Fruit fly (Drosophila melanogaster) whole organism, embryonic: ENCODE measurements around the gene twe.
A peak's percentile ranks its signal among the peaks of the same experiment; 100 is the strongest.

Experiments used
- Atf6 ChIP-seq: fragments of 200-800 bp; sonication (Bioruptor generic); IDR thresholded peaks from 2 replicates; pipeline ENCODE4 v1.3.6; 2022; ENCODE audit warnings: missing biosample characterization, missing genetic modification characterization
- Blimp-1 ChIP-seq: fragments of 200-800 bp; sonication (Bioruptor generic); optimal IDR thresholded peaks from 3 replicates; lab custom pipeline; 2018; ENCODE audit warnings: missing biosample characterization, missing genetic modification characterization, mild to moderate bottlenecking, moderate library complexity, missing genetic modification reagents
- CG10274 ChIP-seq: fragments of 200-800 bp; sonication (Bioruptor generic); optimal IDR thresholded peaks from 3 replicates; lab custom pipeline; 2017; ENCODE audit warnings: missing biosample characterization, mild to moderate bottlenecking, missing genetic modification characterization
- CG12104 ChIP-seq: fragments of 200-800 bp; sonication (Bioruptor generic); optimal IDR thresholded peaks from 3 replicates; lab custom pipeline; 2016; ENCODE audit warnings: missing biosample characterization, missing genetic modification characterization
- CG15514 ChIP-seq: fragments of 200-800 bp; sonication (Bioruptor generic); optimal IDR thresholded peaks from 3 replicates; lab custom pipeline; 2017; ENCODE audit warnings: missing biosample characterization, missing genetic modification characterization, mild to moderate bottlenecking, moderate library complexity, missing genetic modification reagents
- CG1832 ChIP-seq: fragments of 200-800 bp; sonication (Bioruptor generic); optimal IDR thresholded peaks from 2 replicates; lab custom pipeline; 2017; ENCODE audit warnings: missing biosample characterization, mild to moderate bottlenecking, missing genetic modification characterization, inconsistent platforms
- CG18619 ChIP-seq: fragments of 200-800 bp; sonication (Bioruptor generic); optimal IDR thresholded peaks from 3 replicates; lab custom pipeline; 2017; ENCODE audit warnings: missing biosample characterization, mild to moderate bottlenecking, missing genetic modification characterization
- CG30403 ChIP-seq: fragments of 200-800 bp; sonication (Bioruptor generic); optimal IDR thresholded peaks from 3 replicates; lab custom pipeline; 2016; ENCODE audit warnings: missing biosample characterization, missing genetic modification characterization
- CG4617 ChIP-seq: fragments of 200-800 bp; sonication (Bioruptor generic); optimal IDR thresholded peaks from 3 replicates; lab custom pipeline; 2016; ENCODE audit warnings: missing biosample characterization, missing genetic modification characterization, borderline replicate concordance
- CG6765 ChIP-seq: fragments of 200-800 bp; sonication (Bioruptor generic); optimal IDR thresholded peaks from 3 replicates; lab custom pipeline; 2017; ENCODE audit warnings: missing biosample characterization, mild to moderate bottlenecking, missing genetic modification characterization
- CG6791 ChIP-seq: fragments of 200-800 bp; sonication (Bioruptor generic); IDR thresholded peaks from 3 replicates; pipeline ENCODE4 v1.3.6; 2022; ENCODE audit warnings: missing biosample characterization, missing genetic modification characterization; ENCODE audit not compliant: partially characterized antibody
- CG7357 ChIP-seq: fragments of 200-800 bp; sonication (Bioruptor generic); IDR thresholded peaks from 3 replicates; pipeline ENCODE4 v1.3.6; 2022; ENCODE audit warnings: missing biosample characterization, missing genetic modification characterization
- CG7839 ChIP-seq: fragments of 200-800 bp; sonication (Bioruptor generic); optimal IDR thresholded peaks from 3 replicates; lab custom pipeline; 2018; ENCODE audit warnings: missing biosample characterization, mild to moderate bottlenecking, missing genetic modification characterization, moderate library complexity
- CG9437 ChIP-seq: fragments of 200-800 bp; sonication (Bioruptor generic); optimal IDR thresholded peaks from 2 replicates; lab custom pipeline; 2018; ENCODE audit warnings: missing biosample characterization, mild to moderate bottlenecking, missing genetic modification characterization
- Doc3 ChIP-seq: fragments of 200-800 bp; sonication (Bioruptor generic); IDR thresholded peaks from 3 replicates; pipeline ENCODE4 v1.3.6; 2022; ENCODE audit warnings: missing biosample characterization, missing genetic modification characterization; ENCODE audit not compliant: partially characterized antibody
- Fer1 ChIP-seq: fragments of 200-800 bp; sonication (Bioruptor generic); optimal IDR thresholded peaks from 2 replicates; lab custom pipeline; 2017; ENCODE audit warnings: missing biosample characterization, mild to moderate bottlenecking, missing genetic modification characterization
- Fer2 ChIP-seq: fragments of 200-800 bp; sonication (Bioruptor generic); optimal IDR thresholded peaks from 2 replicates; lab custom pipeline; 2018; ENCODE audit warnings: missing biosample characterization, mild to moderate bottlenecking, missing genetic modification characterization, moderate library complexity
- H2.0 ChIP-seq: fragments of 200-800 bp; sonication (Bioruptor generic); IDR thresholded peaks from 2 replicates; pipeline ENCODE4 v1.3.6; 2022; ENCODE audit warnings: missing biosample characterization, missing genetic modification characterization
- HHEX ChIP-seq: fragments of 200-800 bp; sonication (Bioruptor generic); optimal IDR thresholded peaks from 3 replicates; lab custom pipeline; 2017; ENCODE audit warnings: missing biosample characterization, mild to moderate bottlenecking, missing genetic modification characterization, missing genetic modification reagents
- HmgD ChIP-seq: fragments of 200-800 bp; sonication (Bioruptor generic); optimal IDR thresholded peaks from 3 replicates; lab custom pipeline; 2016; ENCODE audit warnings: missing biosample characterization, missing genetic modification characterization
- NC2α ChIP-seq: fragments of 200-800 bp; sonication (Bioruptor generic); optimal IDR thresholded peaks from 2 replicates; lab custom pipeline; 2016; ENCODE audit warnings: missing biosample characterization, missing genetic modification characterization
- NFAT ChIP-seq: fragments of 200-800 bp; sonication (Bioruptor generic); IDR thresholded peaks from 2 replicates; pipeline ENCODE4 v1.3.6; 2022; ENCODE audit warnings: missing biosample characterization, missing genetic modification characterization
- Side ChIP-seq: fragments of 200-800 bp; sonication (Bioruptor generic); optimal IDR thresholded peaks from 2 replicates; lab custom pipeline; 2016; ENCODE audit warnings: missing biosample characterization, missing genetic modification characterization
- Sox100B ChIP-seq: fragments of 200-800 bp; sonication (Bioruptor generic); optimal IDR thresholded peaks from 3 replicates; lab custom pipeline; 2018; ENCODE audit warnings: missing biosample characterization, mild to moderate bottlenecking, missing genetic modification characterization
- Taf1 ChIP-seq: fragments of 200-800 bp; sonication (Bioruptor generic); IDR thresholded peaks from 2 replicates; pipeline ENCODE4 v1.3.6; 2022; ENCODE audit warnings: missing biosample characterization, missing genetic modification characterization
- abd-A ChIP-seq: fragments of 200-800 bp; sonication (Bioruptor generic); optimal IDR thresholded peaks from 3 replicates; lab custom pipeline; 2019; ENCODE audit warnings: missing biosample characterization, mild to moderate bottlenecking, missing genetic modification characterization, moderate library complexity
- ara ChIP-seq: fragments of 200-800 bp; sonication (Bioruptor generic); IDR thresholded peaks from 2 replicates; pipeline ENCODE4 v1.3.6; 2022; ENCODE audit warnings: missing biosample characterization, missing genetic modification characterization
- ash1 ChIP-seq: fragments of 200-800 bp; sonication (Bioruptor generic); optimal IDR thresholded peaks from 2 replicates; lab custom pipeline; 2018; ENCODE audit warnings: missing biosample characterization, mild to moderate bottlenecking, missing genetic modification characterization
- bsh ChIP-seq, 2 experiments: fragments of 200-800 bp; sonication (Bioruptor generic); optimal IDR thresholded peaks; 2 replicates each; lab custom pipeline; 2017 to 2018; ENCODE audit warnings: mild to moderate bottlenecking in 2 of 2, missing biosample characterization in 2 of 2, missing genetic modification characterization in 2 of 2, moderate library complexity in 1 of 2
- ci ChIP-seq: fragments of 200-800 bp; sonication (Bioruptor generic); IDR thresholded peaks from 3 replicates; pipeline ENCODE4 v1.3.6; 2022; ENCODE audit warnings: missing biosample characterization, missing genetic modification characterization
- dm ChIP-seq: fragments of 200-800 bp; sonication (Bioruptor generic); optimal IDR thresholded peaks from 3 replicates; lab custom pipeline; 2016; ENCODE audit warnings: missing biosample characterization, missing genetic modification characterization
- dmrt11E ChIP-seq: fragments of 200-800 bp; sonication (Bioruptor generic); optimal IDR thresholded peaks from 3 replicates; lab custom pipeline; 2018; ENCODE audit warnings: missing biosample characterization, mild to moderate bottlenecking, missing genetic modification characterization, moderate library complexity
- dpn ChIP-seq, 2 experiments: fragments of 200-800 bp; sonication (Bioruptor generic); optimal IDR thresholded peaks; 3 replicates each; lab custom pipeline; 2016; ENCODE audit warnings: missing biosample characterization in 2 of 2, missing genetic modification characterization in 2 of 2
- en ChIP-seq: fragments of 200-800 bp; sonication (Bioruptor generic); optimal IDR thresholded peaks from 2 replicates; lab custom pipeline; 2016; ENCODE audit warnings: missing biosample characterization, missing genetic modification characterization
- fd64A ChIP-seq: fragments of 200-800 bp; sonication (Bioruptor generic); optimal IDR thresholded peaks from 3 replicates; lab custom pipeline; 2018; ENCODE audit warnings: missing biosample characterization, mild to moderate bottlenecking, missing genetic modification characterization
- kah ChIP-seq: fragments of 200-800 bp; sonication (Bioruptor generic); optimal IDR thresholded peaks from 2 replicates; lab custom pipeline; 2018; ENCODE audit warnings: missing biosample characterization, mild to moderate bottlenecking, missing genetic modification characterization
- kni ChIP-seq: fragments of 200-800 bp; sonication (Bioruptor generic); optimal IDR thresholded peaks from 3 replicates; lab custom pipeline; 2017; ENCODE audit warnings: mild to moderate bottlenecking, missing biosample characterization, missing genetic modification reagents, missing genetic modification characterization
- lmd ChIP-seq: fragments of 200-800 bp; sonication (Bioruptor generic); IDR thresholded peaks from 2 replicates; pipeline ENCODE4 v1.3.6; 2022; ENCODE audit warnings: missing biosample characterization, missing genetic modification characterization
- mam ChIP-seq: fragments of 200-800 bp; sonication (Bioruptor generic); optimal IDR thresholded peaks from 3 replicates; lab custom pipeline; 2016; ENCODE audit warnings: missing biosample characterization, missing genetic modification characterization
- nerfin-1 ChIP-seq: fragments of 200-800 bp; sonication (Bioruptor generic); optimal IDR thresholded peaks from 3 replicates; lab custom pipeline; 2019; ENCODE audit warnings: missing biosample characterization, mild to moderate bottlenecking, missing genetic modification characterization, moderate library complexity
- nerfin-2 ChIP-seq: fragments of 200-800 bp; sonication (Bioruptor generic); IDR thresholded peaks from 2 replicates; pipeline ENCODE4 v1.3.6; 2022; ENCODE audit warnings: missing biosample characterization, missing genetic modification characterization; ENCODE audit not compliant: partially characterized antibody
- oc ChIP-seq: fragments of 200-800 bp; sonication (Bioruptor generic); optimal IDR thresholded peaks from 2 replicates; lab custom pipeline; 2018; ENCODE audit warnings: missing biosample characterization, mild to moderate bottlenecking, missing genetic modification characterization, moderate library complexity
- odd ChIP-seq: fragments of 200-800 bp; sonication (Bioruptor generic); optimal IDR thresholded peaks from 2 replicates; lab custom pipeline; 2017; ENCODE audit warnings: missing biosample characterization, mild to moderate bottlenecking, missing genetic modification characterization
- onecut ChIP-seq: fragments of 200-800 bp; sonication (Bioruptor generic); IDR thresholded peaks from 2 replicates; pipeline ENCODE4 v1.3.6; 2022; ENCODE audit warnings: missing biosample characterization, missing genetic modification characterization
- prd ChIP-seq, 3 experiments: fragments of >200 bp in 2 of 3; fragments of 200-800 bp in 1 of 3; sonication (Bioruptor generic) in 1 of 3; optimal IDR thresholded peaks in 2 of 3; IDR thresholded peaks in 1 of 3; 2 replicates in 2 of 3; 3 replicates in 1 of 3; pipeline versions ENCODE4 v1.3.6 to Lab custom; 2017 to 2022; ENCODE audit warnings: missing biosample characterization in 1 of 3, missing genetic modification characterization in 1 of 3
- psq ChIP-seq: fragments of 200-800 bp; sonication (Bioruptor generic); optimal IDR thresholded peaks from 2 replicates; lab custom pipeline; 2017; ENCODE audit warnings: missing biosample characterization, missing genetic modification characterization
- slbo ChIP-seq: fragments of 200-800 bp; sonication (Bioruptor generic); IDR thresholded peaks from 2 replicates; pipeline ENCODE4 v1.3.6; 2022; ENCODE audit warnings: missing biosample characterization, missing genetic modification characterization
- z ChIP-seq: fragments of 200-800 bp; sonication (Bioruptor generic); IDR thresholded peaks from 3 replicates; pipeline ENCODE4 v1.3.6; 2022; ENCODE audit warnings: missing biosample characterization, missing genetic modification characterization

The twe gene

DNA sequence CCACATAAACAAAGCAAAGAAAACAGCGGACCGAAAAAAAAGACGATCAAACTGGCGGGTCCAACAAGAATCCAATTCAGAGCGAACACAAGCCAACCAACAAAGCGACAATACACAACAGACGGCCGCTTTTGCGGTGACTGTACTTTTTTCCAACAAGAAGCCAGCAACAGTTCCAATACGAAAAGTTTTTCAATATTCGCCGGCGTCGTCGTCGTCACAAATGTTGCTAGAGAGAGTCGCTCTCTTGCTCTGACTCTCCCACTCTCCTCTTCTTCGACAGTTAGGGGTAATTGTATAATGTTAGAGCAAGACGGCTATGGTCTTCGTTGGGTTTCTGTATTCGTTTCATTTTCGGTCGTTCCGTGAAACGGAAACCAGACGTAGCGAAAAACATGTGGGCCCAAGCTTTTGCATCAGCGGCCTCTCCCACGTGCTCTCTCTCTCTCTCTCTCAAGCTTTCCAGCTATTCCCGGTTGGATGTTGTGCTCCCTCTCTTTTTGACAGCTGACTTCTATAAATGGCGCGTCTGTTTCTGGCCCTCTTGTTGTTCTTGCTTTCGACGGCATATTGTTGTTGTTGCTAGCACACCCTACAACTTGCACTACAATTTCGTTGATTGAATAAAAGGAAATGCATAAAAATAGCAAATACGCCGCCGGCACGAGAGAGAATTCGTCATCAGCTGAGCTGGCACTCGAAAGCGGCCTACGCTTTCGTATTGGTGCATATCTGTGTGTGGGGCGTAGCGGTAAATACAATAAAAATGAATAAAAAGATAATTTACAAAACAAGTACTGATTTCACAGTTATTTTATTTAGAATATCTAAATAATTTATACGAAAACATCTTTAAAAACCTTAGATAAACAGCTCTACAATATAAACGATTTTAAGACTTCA lies 7.8 kb upstream of the twe start (continued):
- TF ChIP-seq Doc3 (GFP tag; lab: Robert Waterston, UW), result no peak
- no peak for TF ChIP-seq NFAT (GFP tag; lab: Robert Waterston, UW)
- peak; percentile 27 for TF ChIP-seq NC2α (GFP tag; lab: Kevin White, UChicago)
- no peak for TF ChIP-seq lmd (GFP tag; lab: Robert Waterston, UW)
- peak; percentile 81 for TF ChIP-seq Sox100B (GFP tag; lab: Kevin White, UChicago)
- peak; percentile 41 for TF ChIP-seq CG12104
- no peak for TF ChIP-seq slbo
- peak; percentile 67 for TF ChIP-seq nerfin-1 (tag; lab: Kevin White, UChicago)
- TF ChIP-seq prd (optimal IDR thresholded peaks at IDR 0.05; lab: Kevin White, UChicago), result no peak
- TF ChIP-seq prd (GFP tag; IDR thresholded peaks at IDR 0.05; lab: Robert Waterston, UW), result no peak
- TF ChIP-seq dmrt11E (tag; lab: Kevin White, UChicago), result no peak
- TF ChIP-seq CG6791 (GFP tag; lab: Robert Waterston, UW), result no peak
- TF ChIP-seq psq (GFP tag; lab: Kevin White, UChicago), result peak; percentile 16
- no peak for TF ChIP-seq z (GFP tag; lab: Robert Waterston, UW)
- peak; percentile 45 for TF ChIP-seq HmgD (GFP tag; lab: Kevin White, UChicago)
- TF ChIP-seq en, result peak; percentile 45
- TF ChIP-seq dm (GFP tag; lab: Kevin White, UChicago), result peak; percentile 99
- TF ChIP-seq bsh (GFP tag; optimal IDR thresholded peaks at IDR 0.05; lab: Kevin White, UChicago), result peak; percentile 57 to 60
- peak; percentile 80 for TF ChIP-seq Side (GFP tag; lab: Kevin White, UChicago)
- no peak for TF ChIP-seq H2.0
- TF ChIP-seq CG30403 (GFP tag; lab: Kevin White, UChicago), result no peak
- no peak for TF ChIP-seq mam (GFP tag; lab: Kevin White, UChicago)
- TF ChIP-seq oc (tag; lab: Kevin White, UChicago), result peak; percentile 54
- TF ChIP-seq CG4617, result no peak
- peak; percentile 94 for TF ChIP-seq abd-A (tag; lab: Kevin White, UChicago)
- peak; percentile 91 for TF ChIP-seq CG15514 (GFP tag; lab: Kevin White, UChicago)
- TF ChIP-seq ash1 (GFP tag; lab: Kevin White, UChicago), result peak; percentile 94
- TF ChIP-seq CG7357 (GFP tag; lab: Robert Waterston, UW), result no peak
- TF ChIP-seq ci (GFP tag; lab: Robert Waterston, UW), result no peak
- TF ChIP-seq HHEX (GFP tag; lab: Kevin White, UChicago), result peak; percentile 93
- peak; percentile 57 for TF ChIP-seq CG7839 (tag; lab: Kevin White, UChicago)
- TF ChIP-seq CG18619, result peak; percentile 39
- TF ChIP-seq Fer2 (tag; lab: Kevin White, UChicago), result peak; percentile 72
- TF ChIP-seq odd (GFP tag; lab: Kevin White, UChicago), result peak; percentile 93
- TF ChIP-seq Fer1 (GFP tag; lab: Kevin White, UChicago), result peak; percentile 97
- TF ChIP-seq dpn (GFP tag; optimal IDR thresholded peaks at IDR 0.05; lab: Kevin White, UChicago), result no peak
- peak; percentile 97 for TF ChIP-seq CG6765
- TF ChIP-seq ara, result no peak
- peak; percentile 5 for TF ChIP-seq Blimp-1
- no peak for TF ChIP-seq nerfin-2 (GFP tag; lab: Robert Waterston, UW)
- peak; percentile 79 for TF ChIP-seq CG1832 (GFP tag; lab: Kevin White, UChicago)
- TF ChIP-seq Taf1 (GFP tag; lab: Robert Waterston, UW), result no peak
- peak; percentile 68 for TF ChIP-seq CG10274
- TF ChIP-seq Atf6 (GFP tag; lab: Robert Waterston, UW), result no peak
- peak; percentile 66 for TF ChIP-seq CG9437 (GFP tag; lab: Kevin White, UChicago)
- TF ChIP-seq onecut (GFP tag; lab: Robert Waterston, UW), result peak; percentile 87
- TF ChIP-seq fd64A (GFP tag; lab: Kevin White, UChicago), result peak; percentile 90
- peak; percentile 93 for TF ChIP-seq kni
- TF ChIP-seq kah, result peak; percentile 90
